Fruit fly (Drosophila melanogaster) whole organism, embryonic: Measurements from ENCODE around the gene RpL10Ab.

ENCODE experiments used
- B-H1 ChIP-seq: fragments of 200-800 bp; sonication (Bioruptor generic); IDR thresholded peaks from 3 replicates; pipeline ENCODE4 v1.3.6; 2022; ENCODE audit warnings: missing biosample characterization, missing genetic modification characterization
- Blimp-1 ChIP-seq: fragments of 200-800 bp; sonication (Bioruptor generic); optimal IDR thresholded peaks from 3 replicates; lab custom pipeline; 2018; ENCODE audit warnings: missing biosample characterization, missing genetic modification characterization, mild to moderate bottlenecking, moderate library complexity, missing genetic modification reagents
- CG10462 ChIP-seq: fragments of 200-800 bp; sonication (Bioruptor generic); optimal IDR thresholded peaks from 2 replicates; lab custom pipeline; 2016; ENCODE audit warnings: missing biosample characterization, missing genetic modification characterization
- CG11085 ChIP-seq: fragments of 200-800 bp; sonication (Bioruptor generic); IDR thresholded peaks from 2 replicates; pipeline ENCODE4 v1.3.6; 2022; ENCODE audit warnings: missing biosample characterization, missing genetic modification characterization
- CG11247 ChIP-seq: fragments of 200-800 bp; sonication (Bioruptor generic); IDR thresholded peaks from 2 replicates; pipeline ENCODE4 v1.3.6; 2022; ENCODE audit warnings: missing biosample characterization, missing genetic modification characterization
- CG12155 ChIP-seq: fragments of 200-800 bp; sonication (Bioruptor generic); optimal IDR thresholded peaks from 3 replicates; lab custom pipeline; 2016; ENCODE audit warnings: missing biosample characterization, missing genetic modification characterization
- CG12236 ChIP-seq: fragments of 200-800 bp; sonication (Bioruptor generic); optimal IDR thresholded peaks from 2 replicates; lab custom pipeline; 2016; ENCODE audit warnings: missing biosample characterization, missing genetic modification characterization
- CG12659 ChIP-seq: fragments of 200-800 bp; sonication (Bioruptor generic); optimal IDR thresholded peaks from 3 replicates; lab custom pipeline; 2017; ENCODE audit warnings: mild to moderate bottlenecking, missing biosample characterization, missing genetic modification reagents, missing genetic modification characterization
- CG12942 ChIP-seq: fragments of 200-800 bp; sonication (Bioruptor generic); optimal IDR thresholded peaks from 3 replicates; lab custom pipeline; 2016; ENCODE audit warnings: missing biosample characterization, missing genetic modification characterization
- CG15011 ChIP-seq: fragments of 200-800 bp; sonication (Bioruptor generic); optimal IDR thresholded peaks from 3 replicates; lab custom pipeline; 2018; ENCODE audit warnings: missing biosample characterization, mild to moderate bottlenecking, missing genetic modification characterization
- CG18764 ChIP-seq: fragments of 200-800 bp; sonication (Bioruptor generic); optimal IDR thresholded peaks from 3 replicates; lab custom pipeline; 2016; ENCODE audit warnings: missing biosample characterization, missing genetic modification characterization
- CG2129 ChIP-seq: fragments of 200-800 bp; sonication (Bioruptor generic); IDR thresholded peaks from 2 replicates; pipeline ENCODE4 v1.3.6; 2022; ENCODE audit warnings: missing biosample characterization, missing genetic modification characterization; ENCODE audit not compliant: partially characterized antibody
- CG2202 ChIP-seq: fragments of 200-800 bp; sonication (Bioruptor generic); optimal IDR thresholded peaks from 2 replicates; lab custom pipeline; 2018; ENCODE audit warnings: missing biosample characterization, mild to moderate bottlenecking, missing genetic modification characterization
- CG30431 ChIP-seq: fragments of 200-800 bp; sonication (Bioruptor generic); optimal IDR thresholded peaks from 2 replicates; lab custom pipeline; 2017; ENCODE audit warnings: missing biosample characterization, missing genetic modification characterization
- CG32532 ChIP-seq: fragments of 200-800 bp; sonication (Bioruptor generic); IDR thresholded peaks from 2 replicates; pipeline ENCODE4 v1.3.6; 2022; ENCODE audit warnings: missing biosample characterization, missing genetic modification characterization
- CG32767 ChIP-seq: fragments of 200-800 bp; sonication (Bioruptor generic); IDR thresholded peaks from 2 replicates; pipeline ENCODE4 v1.3.6; 2022; ENCODE audit warnings: missing biosample characterization, missing genetic modification characterization
- CG4328 ChIP-seq: fragments of 200-800 bp; sonication (Bioruptor generic); optimal IDR thresholded peaks from 3 replicates; lab custom pipeline; 2017; ENCODE audit warnings: missing biosample characterization, missing genetic modification reagents, missing genetic modification characterization
- CG4730 ChIP-seq: fragments of 200-800 bp; sonication (Bioruptor generic); IDR thresholded peaks from 2 replicates; pipeline ENCODE4 v1.3.6; 2022; ENCODE audit warnings: missing biosample characterization, missing genetic modification characterization
- CG6654 ChIP-seq: fragments of 200-800 bp; sonication (Bioruptor generic); optimal IDR thresholded peaks from 2 replicates; lab custom pipeline; 2017; ENCODE audit warnings: missing biosample characterization, mild to moderate bottlenecking, missing genetic modification characterization
- CG6689 ChIP-seq: fragments of 200-800 bp; sonication (Bioruptor generic); IDR thresholded peaks from 2 replicates; pipeline ENCODE4 v1.3.6; 2022; ENCODE audit warnings: missing biosample characterization, missing genetic modification characterization
- CG7839 ChIP-seq: fragments of 200-800 bp; sonication (Bioruptor generic); optimal IDR thresholded peaks from 3 replicates; lab custom pipeline; 2018; ENCODE audit warnings: missing biosample characterization, mild to moderate bottlenecking, missing genetic modification characterization, moderate library complexity
- CG9797 ChIP-seq: fragments of 200-800 bp; sonication (Bioruptor generic); optimal IDR thresholded peaks from 3 replicates; lab custom pipeline; 2018; ENCODE audit warnings: missing biosample characterization, mild to moderate bottlenecking, missing genetic modification characterization
- CHES-1-like ChIP-seq: fragments of 200-800 bp; sonication (Bioruptor generic); optimal IDR thresholded peaks from 2 replicates; lab custom pipeline; 2016; ENCODE audit warnings: missing biosample characterization, missing genetic modification characterization
- CkIIα-i1 ChIP-seq: fragments of 200-800 bp; sonication (Bioruptor generic); IDR thresholded peaks from 2 replicates; pipeline ENCODE4 v1.3.6; 2022; ENCODE audit warnings: missing biosample characterization, missing genetic modification characterization
- D ChIP-seq, 2 experiments: fragments of 200-800 bp in 1 of 2; fragments of >200 bp in 1 of 2; sonication (Bioruptor generic) in 1 of 2; optimal IDR thresholded peaks; 2 replicates in 1 of 2; 3 replicates in 1 of 2; lab custom pipeline; 2017; ENCODE audit warnings: mild to moderate bottlenecking in 1 of 2, missing biosample characterization in 1 of 2, missing genetic modification characterization in 1 of 2, missing genetic modification reagents in 1 of 2
- Dip2 ChIP-seq: fragments of 200-800 bp; sonication (Bioruptor generic); IDR thresholded peaks from 2 replicates; pipeline ENCODE4 v1.3.6; 2022; ENCODE audit warnings: missing biosample characterization, missing genetic modification characterization
- Doc3 ChIP-seq: fragments of 200-800 bp; sonication (Bioruptor generic); IDR thresholded peaks from 3 replicates; pipeline ENCODE4 v1.3.6; 2022; ENCODE audit warnings: missing biosample characterization, missing genetic modification characterization; ENCODE audit not compliant: partially characterized antibody
- Lpt ChIP-seq: fragments of >200 bp; optimal IDR thresholded peaks from 2 replicates; lab custom pipeline; 2018; ENCODE audit warnings: missing biosample characterization, missing genetic modification characterization
- Mad ChIP-seq: fragments of 200-800 bp; sonication (Bioruptor generic); optimal IDR thresholded peaks from 2 replicates; lab custom pipeline; 2016; ENCODE audit warnings: missing biosample characterization, missing genetic modification characterization
- Six4 ChIP-seq: fragments of 200-800 bp; sonication (Bioruptor generic); optimal IDR thresholded peaks from 2 replicates; lab custom pipeline; 2016; ENCODE audit warnings: missing biosample characterization, missing genetic modification characterization
- bbx ChIP-seq: fragments of 200-800 bp; sonication (Bioruptor generic); IDR thresholded peaks from 2 replicates; pipeline ENCODE4 v1.3.6; 2022; ENCODE audit warnings: missing biosample characterization, missing genetic modification characterization; ENCODE audit not compliant: partially characterized antibody
- corto ChIP-seq: fragments of 200-800 bp; sonication (Bioruptor generic); optimal IDR thresholded peaks from 2 replicates; lab custom pipeline; 2016; ENCODE audit warnings: missing biosample characterization, mild to moderate bottlenecking, missing genetic modification characterization, moderate library complexity
- dysf ChIP-seq: fragments of 200-800 bp; sonication (Bioruptor generic); IDR thresholded peaks from 3 replicates; pipeline ENCODE4 v1.3.6; 2022; ENCODE audit warnings: missing biosample characterization, missing genetic modification characterization
- gro ChIP-seq: fragments of 200-800 bp; sonication (Bioruptor generic); optimal IDR thresholded peaks from 2 replicates; lab custom pipeline; 2016; ENCODE audit warnings: missing biosample characterization, missing genetic modification characterization
- knrl ChIP-seq: fragments of 200-800 bp; sonication (Bioruptor generic); IDR thresholded peaks from 3 replicates; pipeline ENCODE4 v1.3.6; 2022; ENCODE audit warnings: missing biosample characterization, missing genetic modification characterization; ENCODE audit not compliant: partially characterized antibody
- oc ChIP-seq: fragments of 200-800 bp; sonication (Bioruptor generic); optimal IDR thresholded peaks from 2 replicates; lab custom pipeline; 2018; ENCODE audit warnings: missing biosample characterization, mild to moderate bottlenecking, missing genetic modification characterization, moderate library complexity
- pan ChIP-seq, 4 experiments: fragments of >200 bp in 3 of 4; fragments of 200-800 bp in 1 of 4; sonication (Bioruptor generic) in 1 of 4; optimal IDR thresholded peaks in 3 of 4; IDR thresholded peaks in 1 of 4; 2 replicates each; pipeline versions ENCODE4 v1.3.6 to Lab custom; 2017 to 2022; ENCODE audit warnings: missing biosample characterization in 2 of 4, missing genetic modification characterization in 2 of 4, mixed read lengths in 1 of 4
- phol ChIP-seq: fragments of 200-800 bp; sonication (Bioruptor generic); optimal IDR thresholded peaks from 3 replicates; lab custom pipeline; 2018; ENCODE audit warnings: missing biosample characterization, mild to moderate bottlenecking, missing genetic modification characterization, moderate library complexity
- psq ChIP-seq: fragments of 200-800 bp; sonication (Bioruptor generic); optimal IDR thresholded peaks from 2 replicates; lab custom pipeline; 2017; ENCODE audit warnings: missing biosample characterization, missing genetic modification characterization
- pzg ChIP-seq: fragments of 200-800 bp; sonication (Bioruptor generic); optimal IDR thresholded peaks from 3 replicates; lab custom pipeline; 2018; ENCODE audit warnings: missing biosample characterization, mild to moderate bottlenecking, missing genetic modification characterization, moderate library complexity
- scrt ChIP-seq: fragments of 200-800 bp; sonication (Bioruptor generic); optimal IDR thresholded peaks from 2 replicates; lab custom pipeline; 2018; ENCODE audit warnings: missing biosample characterization, mild to moderate bottlenecking, missing genetic modification characterization, moderate library complexity
- slbo ChIP-seq: fragments of 200-800 bp; sonication (Bioruptor generic); IDR thresholded peaks from 2 replicates; pipeline ENCODE4 v1.3.6; 2022; ENCODE audit warnings: missing biosample characterization, missing genetic modification characterization
- so ChIP-seq: fragments of 200-800 bp; sonication (Bioruptor generic); IDR thresholded peaks from 3 replicates; pipeline ENCODE4 v1.3.6; 2022; ENCODE audit warnings: missing biosample characterization, missing genetic modification characterization
- sob ChIP-seq: fragments of 200-800 bp; sonication (Bioruptor generic); IDR thresholded peaks from 2 replicates; pipeline ENCODE4 v1.3.6; 2022; ENCODE audit warnings: missing biosample characterization, missing genetic modification characterization
- tgo ChIP-seq: fragments of 200-800 bp; sonication (Bioruptor generic); IDR thresholded peaks from 3 replicates; pipeline ENCODE4 v1.3.6; 2022; ENCODE audit warnings: missing biosample characterization, missing genetic modification characterization
- trem ChIP-seq: fragments of 200-800 bp; optimal IDR thresholded peaks from 3 replicates; lab custom pipeline; 2019; ENCODE audit warnings: missing biosample characterization, mild to moderate bottlenecking, missing genetic modification characterization, moderate library complexity
- z ChIP-seq: fragments of 200-800 bp; sonication (Bioruptor generic); IDR thresholded peaks from 3 replicates; pipeline ENCODE4 v1.3.6; 2022; ENCODE audit warnings: missing biosample characterization, missing genetic modification characterization

The RpL10Ab gene

DNA sequence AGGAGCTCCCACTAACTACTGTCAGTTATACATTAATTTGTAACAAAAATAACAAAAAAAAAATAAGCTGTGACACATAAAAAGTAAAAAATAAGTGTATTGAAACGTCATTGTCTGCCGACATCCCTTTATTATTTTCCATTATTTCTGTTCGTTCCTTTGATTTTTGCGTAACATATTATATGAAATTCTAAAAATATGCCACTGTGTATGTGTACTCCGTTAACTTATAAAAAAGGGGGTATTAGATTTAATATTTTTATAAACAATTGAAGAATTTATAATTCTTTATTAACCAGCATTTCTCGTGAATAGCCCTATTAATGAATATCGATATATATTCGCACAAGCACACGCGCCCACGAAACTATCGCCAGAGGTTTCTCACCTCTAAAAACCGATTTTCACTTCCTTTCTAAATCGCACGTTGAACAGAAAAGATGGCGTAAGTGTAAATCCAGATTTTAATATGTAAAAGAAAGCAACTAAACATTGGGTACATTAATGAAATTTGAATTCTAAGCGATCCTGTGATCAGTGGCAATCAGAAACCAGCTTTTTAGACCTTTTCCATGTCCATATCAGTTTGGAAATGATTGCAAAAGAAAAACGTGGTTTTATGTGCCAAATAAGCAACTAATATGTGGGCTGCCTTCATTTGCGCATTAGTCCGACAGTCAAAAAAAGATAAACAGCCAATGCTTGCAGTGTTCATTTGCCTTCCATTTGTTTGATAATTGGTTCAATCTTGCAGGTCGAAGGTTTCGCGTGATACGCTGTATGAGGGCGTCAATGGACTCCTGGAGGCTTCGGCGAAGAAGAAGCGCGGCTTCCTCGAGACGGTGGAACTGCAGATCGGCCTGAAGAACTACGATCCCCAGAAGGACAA lies at the start of gene RpL10Ab (continued):
- no peak for TF ChIP-seq pan (optimal IDR thresholded peaks at IDR 0.05; lab: Kevin White, UChicago)
- TF ChIP-seq pan (GFP tag; optimal IDR thresholded peaks at IDR 0.05 in 1 of 2, IDR thresholded peaks at IDR 0.05 in 1 of 2) = peak in 1 of 2 experiments; percentile 64
- TF ChIP-seq CG32767 (GFP tag; lab: Robert Waterston, UW) = no peak; the same call in 1 of the 2 replicates
- no peak for TF ChIP-seq CG2202 (tag; lab: Kevin White, UChicago)
- peak; percentile 47 for TF ChIP-seq pzg (GFP tag; lab: Kevin White, UChicago)
- no peak for TF ChIP-seq oc (tag; lab: Kevin White, UChicago)
- peak; percentile 7 for TF ChIP-seq Mad (GFP tag; lab: Kevin White, UChicago)
- TF ChIP-seq B-H1 = peak; percentile 9; the same call in 1 of the 3 replicates
- peak; percentile 20 for TF ChIP-seq Six4 (GFP tag; lab: Kevin White, UChicago)
- TF ChIP-seq CG11247 (GFP tag; lab: Robert Waterston, UW) = peak; percentile 64
- peak; percentile 65 for TF ChIP-seq Blimp-1
- TF ChIP-seq trem = peak; percentile 79
- TF ChIP-seq phol (tag; lab: Kevin White, UChicago) = peak; percentile 88
- peak; percentile 78 for TF ChIP-seq CG32532 (GFP tag; lab: Robert Waterston, UW)
- TF ChIP-seq slbo (GFP tag; lab: Robert Waterston, UW) = peak; percentile 74
- no peak for TF ChIP-seq z (GFP tag; lab: Robert Waterston, UW)
- TF ChIP-seq CG12236 (GFP tag; lab: Kevin White, UChicago) = no peak
- TF ChIP-seq CG9797 (GFP tag; lab: Kevin White, UChicago) = no peak
- peak; percentile 82 for TF ChIP-seq knrl (GFP tag; lab: Robert Waterston, UW)
- 0 out of 2 replicates have a peak, but pooled peaks have one; percentile 15 for TF ChIP-seq CkIIα-i1 (GFP tag; lab: Robert Waterston, UW)
- peak; percentile 49 for TF ChIP-seq CG7839 (tag; lab: Kevin White, UChicago)
- TF ChIP-seq CG15011 = peak; percentile 5
- peak; percentile 61 for TF ChIP-seq CG11085 (GFP tag; lab: Robert Waterston, UW)
- peak; percentile 38 for TF ChIP-seq corto (GFP tag; lab: Kevin White, UChicago)
- TF ChIP-seq Dip2 (GFP tag; lab: Robert Waterston, UW) = no peak
- TF ChIP-seq CG10462 = no peak
- TF ChIP-seq CG4328 = peak; percentile 63
- TF ChIP-seq sob = peak; percentile 66
- peak; percentile 17 for TF ChIP-seq CG12155 (GFP tag; lab: Kevin White, UChicago)
- TF ChIP-seq psq (GFP tag; lab: Kevin White, UChicago) = no peak
- TF ChIP-seq tgo = peak; percentile 71
- TF ChIP-seq D (optimal IDR thresholded peaks at IDR 0.05; lab: Kevin White, UChicago) = no peak
- TF ChIP-seq D (GFP tag; optimal IDR thresholded peaks at IDR 0.05; lab: Kevin White, UChicago) = peak; percentile 83
- peak; percentile 8; the same call in 1 of the 3 replicates for TF ChIP-seq so (GFP tag; lab: Robert Waterston, UW)
- peak; percentile 79 for TF ChIP-seq CG6689 (GFP tag; lab: Robert Waterston, UW)
- TF ChIP-seq CHES-1-like (GFP tag; lab: Kevin White, UChicago) = peak; percentile 2
- TF ChIP-seq gro (GFP tag; lab: Kevin White, UChicago) = peak; percentile 26
- TF ChIP-seq Lpt = no peak
- TF ChIP-seq CG12659 (GFP tag; lab: Kevin White, UChicago) = peak; percentile 47
- TF ChIP-seq bbx (GFP tag; lab: Robert Waterston, UW) = peak; percentile 95
- TF ChIP-seq CG4730 = 0 out of 2 replicates have a peak, but pooled peaks have one; percentile 9
- TF ChIP-seq CG30431 (GFP tag; lab: Kevin White, UChicago) = peak; percentile 24
- peak; percentile 80; the same call in 2 of the 3 replicates for TF ChIP-seq dysf (GFP tag; lab: Robert Waterston, UW)
- no peak for TF ChIP-seq CG12942 (GFP tag; lab: Kevin White, UChicago)
- TF ChIP-seq CG6654 (GFP tag; lab: Kevin White, UChicago) = peak; percentile 61
- TF ChIP-seq Doc3 (GFP tag; lab: Robert Waterston, UW) = peak; percentile 64
- TF ChIP-seq CG2129 (GFP tag; lab: Robert Waterston, UW) = peak; percentile 66
- peak; percentile 54 for TF ChIP-seq scrt (GFP tag; lab: Kevin White, UChicago)
- TF ChIP-seq CG18764 (GFP tag; lab: Kevin White, UChicago) = peak; percentile 32
